Worm (Caenorhabditis elegans): ENCODE data around the gene Y53F4B.12.

Y53F4B.12 gene

DNA sequence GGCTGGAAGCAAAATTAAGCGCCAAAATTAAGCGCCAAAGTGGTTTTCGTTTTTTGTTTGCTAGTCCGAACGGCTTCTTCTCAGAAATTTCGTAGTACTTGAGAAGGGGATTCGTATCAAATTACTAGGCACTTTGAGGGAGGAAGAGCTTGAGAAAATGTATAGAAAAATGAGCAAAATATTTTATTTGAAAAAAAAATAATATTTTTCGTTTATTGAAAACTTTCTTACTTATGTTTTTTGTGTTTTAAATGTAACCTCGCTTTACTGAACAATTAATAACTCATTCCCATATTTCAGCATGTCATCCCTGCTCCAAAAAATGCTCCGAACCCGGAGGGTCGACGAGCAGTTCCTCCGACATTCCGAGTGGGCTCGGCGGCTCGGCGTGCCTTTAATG, at the start of gene Y53F4B.12:
Y53F4B.12 (plus strand) TSS at position 301 of the 400 bp plus-strand sequence.
- TF ChIP-seq lin-29 (GFP tag; IDR thresholded peaks at IDR 0.05) (no peak), gei-8 (GFP tag; optimal IDR thresholded peaks at IDR 0.05) (no peak), hif-1 (tag; optimal IDR thresholded peaks at IDR 0.05) (no peak), saeg-2 (GFP tag; IDR thresholded peaks at IDR 0.05) (no peak), attf-4 (tag; optimal IDR thresholded peaks at IDR 0.05) (no peak), madf-5 (GFP tag; IDR thresholded peaks at IDR 0.05) (no peak)

DNA sequence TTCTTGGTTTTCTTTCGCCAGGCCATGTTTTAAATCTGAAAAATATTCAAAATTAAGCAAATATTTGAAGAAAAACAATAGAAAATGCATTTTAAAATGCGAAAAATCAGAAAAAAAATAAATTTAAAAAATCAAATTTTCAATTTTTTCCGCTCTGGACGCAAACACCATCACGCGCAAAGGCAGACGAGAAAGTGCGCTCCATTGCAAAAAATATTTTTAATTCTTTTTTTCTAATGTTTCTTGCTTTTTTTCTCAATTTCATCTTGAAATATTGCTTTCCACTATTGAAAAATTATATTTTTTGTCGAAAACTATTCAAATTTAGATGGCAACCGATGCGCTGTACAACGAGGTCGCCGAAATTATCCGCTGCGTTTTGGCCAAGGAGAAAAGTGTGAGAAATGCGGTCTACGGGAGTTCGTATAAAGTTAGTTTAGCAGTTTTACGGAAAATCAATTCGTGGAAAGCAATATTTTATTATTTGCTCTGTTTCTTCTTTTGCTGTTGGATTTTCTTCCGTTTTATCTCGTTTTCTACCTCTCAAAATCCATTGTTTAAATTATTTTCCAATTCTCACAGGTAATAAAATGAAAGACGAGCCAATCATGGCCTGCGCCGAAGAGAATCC, 49.6 kb upstream of the Y53F4B.12 start, which contains the start of the genes pole-4, nsun-5 and metl-2:
pole-4 (minus strand) TSS at position 35 of the 631 bp plus-strand sequence.
nsun-5 (plus strand) TSS at position 298 of the 631 bp plus-strand sequence.
metl-2 (plus strand) TSS at position 581 of the 631 bp plus-strand sequence.
- no peak for TF ChIP-seq jun-1 (tag; optimal IDR thresholded peaks at IDR 0.05)
- peak; percentile 23 for TF ChIP-seq dve-1 (tag; optimal IDR thresholded peaks at IDR 0.05; ENCODE audit: insufficient read depth)
- peak; percentile 74 for TF ChIP-seq nhr-77 (tag; optimal IDR thresholded peaks at IDR 0.05)
- TF ChIP-seq nhr-28 (tag; optimal IDR thresholded peaks at IDR 0.05), result peak; percentile 1
- TF ChIP-seq lir-3 (tag; optimal IDR thresholded peaks at IDR 0.05), result no peak
- no peak for TF ChIP-seq daf-16 (GFP tag; optimal IDR thresholded peaks at IDR 0.05)
- TF ChIP-seq daf-16 (tag; optimal IDR thresholded peaks at IDR 0.05), result peak; percentile 21
- TF ChIP-seq lin-29 (GFP tag; IDR thresholded peaks at IDR 0.05), result no peak
- TF ChIP-seq nhr-48 (tag; optimal IDR thresholded peaks at IDR 0.05), result no peak
- no peak for TF ChIP-seq nhr-76 (tag; optimal IDR thresholded peaks at IDR 0.05)
- peak; percentile 71 for TF ChIP-seq aha-1 (tag)
- no peak for TF ChIP-seq fos-1 (tag; optimal IDR thresholded peaks at IDR 0.05)
- no peak for TF ChIP-seq lin-1 (GFP tag; IDR thresholded peaks at IDR 0.05)
- TF ChIP-seq hlh-11 (tag; optimal IDR thresholded peaks at IDR 0.05), result no peak
- TF ChIP-seq saeg-2 (GFP tag; IDR thresholded peaks at IDR 0.05), result no peak
- no peak for TF ChIP-seq nhr-41 (GFP tag; IDR thresholded peaks at IDR 0.05)
- TF ChIP-seq ctbp-1 (GFP tag; IDR thresholded peaks at IDR 0.05), result 0 out of 2 replicates have a peak, but pooled peaks have one; percentile 15
- TF ChIP-seq hlh-30 (tag; optimal IDR thresholded peaks at IDR 0.05; ENCODE audit: insufficient read depth), result peak; percentile 24
- peak; percentile 34 for TF ChIP-seq mep-1 (tag; optimal IDR thresholded peaks at IDR 0.05)
- TF ChIP-seq nhr-6 (tag; optimal IDR thresholded peaks at IDR 0.05), result peak; percentile 39
- no peak for TF ChIP-seq lin-13 (GFP tag; optimal IDR thresholded peaks at IDR 0.05)
- TF ChIP-seq mes-2 (tag; optimal IDR thresholded peaks at IDR 0.05; ENCODE audit: poor library complexity, severe bottlenecking), result peak; percentile 65
- peak; percentile 81 for TF ChIP-seq dpl-1 (GFP tag; optimal IDR thresholded peaks at IDR 0.05)
- TF ChIP-seq rbr-2 (tag; optimal IDR thresholded peaks at IDR 0.05), result peak; percentile 11
- peak; percentile 92 for TF ChIP-seq lin-38 (GFP tag; IDR thresholded peaks at IDR 0.05)
- peak; percentile 11 for TF ChIP-seq fkh-10 (GFP tag; optimal IDR thresholded peaks at IDR 0.05)
- TF ChIP-seq lsy-2 (tag; optimal IDR thresholded peaks at IDR 0.05), result peak in 1 of 2 experiments; percentile 77

DNA sequence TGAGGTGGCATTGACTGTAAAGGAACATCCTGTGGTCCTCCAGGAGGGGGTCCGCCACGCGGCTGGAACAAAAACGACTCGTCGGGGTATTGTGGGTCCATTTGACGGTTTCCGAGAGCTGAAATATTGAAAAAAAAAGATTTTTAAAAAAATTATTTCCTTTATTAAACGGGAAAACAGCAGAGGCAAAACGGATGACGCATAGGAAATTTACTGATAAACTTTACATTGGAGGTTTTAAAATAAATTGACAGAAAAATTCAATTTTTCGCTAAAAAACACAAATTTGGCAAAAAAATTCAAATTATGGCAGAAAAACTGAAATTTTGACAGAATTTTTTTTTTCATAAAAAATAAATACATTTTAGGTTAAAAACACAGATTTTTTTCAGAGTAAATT, 35.1 kb upstream of the Y53F4B.12 start, which contains the start of gene Y53F4B.5:
Y53F4B.5 (minus strand) TSS at position 101 of the 400 bp plus-strand sequence.
- no peak for TF ChIP-seq nhr-237 (tag; optimal IDR thresholded peaks at IDR 0.05)
- TF ChIP-seq ZK337.2 (GFP tag; IDR thresholded peaks at IDR 0.05), result no peak
- no peak for TF ChIP-seq duxl-1 (tag; optimal IDR thresholded peaks at IDR 0.05; ENCODE audit: poor library complexity)
- no peak for TF ChIP-seq ceh-28 (tag; optimal IDR thresholded peaks at IDR 0.05)
- no peak for TF ChIP-seq hmg-1.1 (GFP tag; IDR thresholded peaks at IDR 0.05)
- no peak for TF ChIP-seq nhr-76 (tag; optimal IDR thresholded peaks at IDR 0.05)
- no peak for TF ChIP-seq ceh-32 (tag; optimal IDR thresholded peaks at IDR 0.05; ENCODE audit: poor library complexity)
- TF ChIP-seq dve-1 (tag; optimal IDR thresholded peaks at IDR 0.05; ENCODE audit: insufficient read depth), result no peak
- TF ChIP-seq aha-1 (tag), result no peak
- no peak for TF ChIP-seq mep-1 (tag; optimal IDR thresholded peaks at IDR 0.05)
- no peak for TF ChIP-seq lir-3 (tag; optimal IDR thresholded peaks at IDR 0.05)

All from whole organism, L4 larva.